Fruit fly (Drosophila melanogaster) whole organism, embryonic: ENCODE measurements around the gene siz.

Experiments used
- Aef1 ChIP-seq: fragments of 200-800 bp; sonication (Bioruptor generic); IDR thresholded peaks from 3 replicates; pipeline ENCODE4 v1.3.6; 2022; ENCODE audit warnings: missing biosample characterization, missing genetic modification characterization
- CG10267 ChIP-seq: fragments of 200-800 bp; sonication (Bioruptor generic); optimal IDR thresholded peaks from 2 replicates; lab custom pipeline; 2018; ENCODE audit warnings: missing biosample characterization, mild to moderate bottlenecking, missing genetic modification characterization, moderate library complexity
- CG13624 ChIP-seq: fragments of 200-800 bp; sonication (Bioruptor generic); optimal IDR thresholded peaks from 2 replicates; lab custom pipeline; 2016; ENCODE audit warnings: missing biosample characterization, missing genetic modification characterization
- CG15479 ChIP-seq: fragments of 200-800 bp; sonication (Bioruptor generic); optimal IDR thresholded peaks from 3 replicates; lab custom pipeline; 2019; ENCODE audit warnings: missing biosample characterization, mild to moderate bottlenecking, missing genetic modification characterization, moderate library complexity
- CG16779 ChIP-seq: fragments of 200-800 bp; sonication (Bioruptor generic); IDR thresholded peaks from 2 replicates; pipeline ENCODE4 v1.3.6; 2022; ENCODE audit warnings: missing biosample characterization, missing genetic modification characterization
- CG1832 ChIP-seq: fragments of 200-800 bp; sonication (Bioruptor generic); optimal IDR thresholded peaks from 2 replicates; lab custom pipeline; 2017; ENCODE audit warnings: missing biosample characterization, mild to moderate bottlenecking, missing genetic modification characterization, inconsistent platforms
- CG18476 ChIP-seq: fragments of 200-800 bp; sonication (Bioruptor generic); optimal IDR thresholded peaks from 2 replicates; lab custom pipeline; 2016; ENCODE audit warnings: missing biosample characterization, mild to moderate bottlenecking, missing genetic modification characterization
- CG18599 ChIP-seq: fragments of 200-800 bp; sonication (Bioruptor generic); optimal IDR thresholded peaks from 3 replicates; lab custom pipeline; 2017; ENCODE audit warnings: missing biosample characterization, missing genetic modification characterization, mild to moderate bottlenecking, moderate library complexity, missing genetic modification reagents
- CG2120 ChIP-seq: fragments of 200-800 bp; sonication (Bioruptor generic); optimal IDR thresholded peaks from 3 replicates; lab custom pipeline; 2016; ENCODE audit warnings: missing biosample characterization, missing genetic modification characterization
- CG2678 ChIP-seq: fragments of 200-800 bp; sonication (Bioruptor generic); optimal IDR thresholded peaks from 3 replicates; lab custom pipeline; 2019; ENCODE audit warnings: missing biosample characterization, mild to moderate bottlenecking, missing genetic modification characterization, moderate library complexity
- CG2712 ChIP-seq: fragments of 200-800 bp; optimal IDR thresholded peaks from 3 replicates; lab custom pipeline; 2019; ENCODE audit warnings: missing biosample characterization, mild to moderate bottlenecking, missing genetic modification characterization, moderate library complexity
- CG32532 ChIP-seq: fragments of 200-800 bp; sonication (Bioruptor generic); IDR thresholded peaks from 2 replicates; pipeline ENCODE4 v1.3.6; 2022; ENCODE audit warnings: missing biosample characterization, missing genetic modification characterization
- CG4328 ChIP-seq: fragments of 200-800 bp; sonication (Bioruptor generic); optimal IDR thresholded peaks from 3 replicates; lab custom pipeline; 2017; ENCODE audit warnings: missing biosample characterization, missing genetic modification reagents, missing genetic modification characterization
- CG7839 ChIP-seq: fragments of 200-800 bp; sonication (Bioruptor generic); optimal IDR thresholded peaks from 3 replicates; lab custom pipeline; 2018; ENCODE audit warnings: missing biosample characterization, mild to moderate bottlenecking, missing genetic modification characterization, moderate library complexity
- CG8281 ChIP-seq: fragments of 200-800 bp; sonication (Bioruptor generic); optimal IDR thresholded peaks from 2 replicates; lab custom pipeline; 2018; ENCODE audit warnings: missing biosample characterization, mild to moderate bottlenecking, missing genetic modification characterization, moderate library complexity
- CG8290 ChIP-seq, 3 experiments: fragments of 200-800 bp; sonication (Bioruptor generic); optimal IDR thresholded peaks; 2 replicates each; lab custom pipeline; 2016 to 2019; ENCODE audit warnings: missing biosample characterization in 3 of 3, missing genetic modification characterization in 3 of 3, mild to moderate bottlenecking in 2 of 3, moderate library complexity in 1 of 3
- D19B ChIP-seq: fragments of 200-800 bp; sonication (Bioruptor generic); optimal IDR thresholded peaks from 2 replicates; lab custom pipeline; 2017; ENCODE audit warnings: missing biosample characterization, mild to moderate bottlenecking, missing genetic modification characterization
- Dbx ChIP-seq: fragments of 200-800 bp; sonication (Bioruptor generic); IDR thresholded peaks from 3 replicates; pipeline ENCODE4 v1.3.6; 2022; ENCODE audit warnings: missing biosample characterization, missing genetic modification characterization
- Dll ChIP-seq: fragments of 200-800 bp; sonication (Bioruptor generic); IDR thresholded peaks from 4 replicates; pipeline ENCODE4 v1.3.6; 2022; ENCODE audit warnings: missing biosample characterization, missing genetic modification characterization; ENCODE audit not compliant: partially characterized antibody
- Doc3 ChIP-seq: fragments of 200-800 bp; sonication (Bioruptor generic); IDR thresholded peaks from 3 replicates; pipeline ENCODE4 v1.3.6; 2022; ENCODE audit warnings: missing biosample characterization, missing genetic modification characterization; ENCODE audit not compliant: partially characterized antibody
- Eip74EF ChIP-seq, 2 experiments: fragments of 200-800 bp in 1 of 2; fragments of >200 bp in 1 of 2; sonication (Bioruptor generic) in 1 of 2; optimal IDR thresholded peaks; 2 replicates each; lab custom pipeline; 2017 to 2019; ENCODE audit warnings: missing biosample characterization in 2 of 2, missing genetic modification characterization in 2 of 2, mild to moderate bottlenecking in 1 of 2, moderate library complexity in 1 of 2
- Hr3 ChIP-seq: fragments of 200-800 bp; sonication (Bioruptor generic); optimal IDR thresholded peaks from 3 replicates; lab custom pipeline; 2016; ENCODE audit warnings: missing biosample characterization, missing genetic modification characterization
- Meics ChIP-seq: fragments of 200-800 bp; sonication (Bioruptor generic); optimal IDR thresholded peaks from 2 replicates; lab custom pipeline; 2017; ENCODE audit warnings: missing biosample characterization, mild to moderate bottlenecking, missing genetic modification characterization
- NC2β ChIP-seq: fragments of 200-800 bp; sonication (Bioruptor generic); optimal IDR thresholded peaks from 2 replicates; lab custom pipeline; 2016; ENCODE audit warnings: missing biosample characterization, missing genetic modification characterization
- Opbp ChIP-seq: fragments of 200-800 bp; sonication (Bioruptor generic); IDR thresholded peaks from 3 replicates; pipeline ENCODE4 v1.3.6; 2022; ENCODE audit warnings: missing biosample characterization, missing genetic modification characterization; ENCODE audit not compliant: partially characterized antibody
- Optix ChIP-seq: fragments of 200-800 bp; sonication (Bioruptor generic); IDR thresholded peaks from 3 replicates; pipeline ENCODE4 v1.3.6; 2022; ENCODE audit warnings: missing biosample characterization, missing genetic modification characterization
- Side ChIP-seq: fragments of 200-800 bp; sonication (Bioruptor generic); optimal IDR thresholded peaks from 2 replicates; lab custom pipeline; 2016; ENCODE audit warnings: missing biosample characterization, missing genetic modification characterization
- Xrp1 ChIP-seq: fragments of 200-800 bp; sonication (Bioruptor generic); IDR thresholded peaks from 2 replicates; pipeline ENCODE4 v1.3.6; 2022; ENCODE audit warnings: missing biosample characterization, missing genetic modification characterization
- aop ChIP-seq: fragments of 200-800 bp; sonication (Bioruptor generic); IDR thresholded peaks from 2 replicates; pipeline ENCODE4 v1.3.6; 2022; ENCODE audit warnings: missing biosample characterization, missing genetic modification characterization
- cas ChIP-seq: fragments of 200-800 bp; sonication (Bioruptor generic); IDR thresholded peaks from 2 replicates; pipeline ENCODE4 v1.3.6; 2022; ENCODE audit warnings: missing biosample characterization, missing genetic modification characterization
- chm ChIP-seq: fragments of 200-800 bp; sonication (Bioruptor generic); IDR thresholded peaks from 2 replicates; pipeline ENCODE4 v1.3.6; 2022; ENCODE audit warnings: missing biosample characterization, missing genetic modification characterization
- dmrt99B ChIP-seq: fragments of 200-800 bp; sonication (Bioruptor generic); optimal IDR thresholded peaks from 2 replicates; lab custom pipeline; 2018; ENCODE audit warnings: missing biosample characterization, mild to moderate bottlenecking, missing genetic modification characterization, moderate library complexity
- gfzf ChIP-seq: fragments of 200-800 bp; sonication (Bioruptor generic); optimal IDR thresholded peaks from 2 replicates; lab custom pipeline; 2016; ENCODE audit warnings: missing biosample characterization, mild to moderate bottlenecking, missing genetic modification characterization, moderate library complexity
- grau ChIP-seq: fragments of 200-800 bp; optimal IDR thresholded peaks from 3 replicates; lab custom pipeline; 2019; ENCODE audit warnings: missing biosample characterization, mild to moderate bottlenecking, missing genetic modification characterization, moderate library complexity
- insv ChIP-seq, 2 experiments: fragments of 200-800 bp; sonication (Bioruptor generic); optimal IDR thresholded peaks; 3 replicates each; lab custom pipeline; 2016 to 2018; ENCODE audit warnings: missing biosample characterization in 2 of 2, missing genetic modification characterization in 2 of 2
- kah ChIP-seq: fragments of 200-800 bp; sonication (Bioruptor generic); optimal IDR thresholded peaks from 2 replicates; lab custom pipeline; 2018; ENCODE audit warnings: missing biosample characterization, mild to moderate bottlenecking, missing genetic modification characterization
- nom ChIP-seq: fragments of 200-800 bp; sonication (Bioruptor generic); optimal IDR thresholded peaks from 2 replicates; lab custom pipeline; 2017; ENCODE audit warnings: missing biosample characterization, missing genetic modification characterization, mild to moderate bottlenecking, moderate library complexity, missing genetic modification reagents
- org-1 ChIP-seq: fragments of 200-800 bp; sonication (Bioruptor generic); optimal IDR thresholded peaks from 2 replicates; lab custom pipeline; 2017; ENCODE audit warnings: missing biosample characterization, missing genetic modification characterization
- otp ChIP-seq: fragments of 200-800 bp; sonication (Bioruptor generic); IDR thresholded peaks from 3 replicates; pipeline ENCODE4, ENCODE4 v1.3.6; 2022; ENCODE audit warnings: missing biosample characterization, missing genetic modification characterization
- psq ChIP-seq: fragments of 200-800 bp; sonication (Bioruptor generic); optimal IDR thresholded peaks from 2 replicates; lab custom pipeline; 2017; ENCODE audit warnings: missing biosample characterization, missing genetic modification characterization
- ranshi ChIP-seq: fragments of 200-800 bp; sonication (Bioruptor generic); IDR thresholded peaks from 2 replicates; pipeline ENCODE4 v1.3.6; 2022; ENCODE audit warnings: missing biosample characterization, missing genetic modification characterization
- row ChIP-seq: fragments of 200-800 bp; sonication (Bioruptor generic); IDR thresholded peaks from 3 replicates; pipeline ENCODE4 v1.3.6; 2022; ENCODE audit warnings: missing biosample characterization, missing genetic modification characterization
- sens ChIP-seq: fragments of 200-800 bp; sonication (Bioruptor generic); peaks from one replicate; lab custom pipeline; 2016; ENCODE audit warnings: missing biosample characterization, missing genetic modification characterization
- sob ChIP-seq: fragments of 200-800 bp; sonication (Bioruptor generic); IDR thresholded peaks from 2 replicates; pipeline ENCODE4 v1.3.6; 2022; ENCODE audit warnings: missing biosample characterization, missing genetic modification characterization
- tna ChIP-seq: fragments of 200-800 bp; sonication (Bioruptor generic); IDR thresholded peaks from 2 replicates; pipeline ENCODE4 v1.3.6; 2022; ENCODE audit warnings: missing biosample characterization, missing genetic modification characterization; ENCODE audit not compliant: partially characterized antibody
- toy ChIP-seq: fragments of 200-800 bp; sonication (Bioruptor generic); IDR thresholded peaks from 2 replicates; pipeline ENCODE4 v1.3.6; 2022; ENCODE audit warnings: missing biosample characterization, missing genetic modification characterization
- z ChIP-seq: fragments of 200-800 bp; sonication (Bioruptor generic); IDR thresholded peaks from 3 replicates; pipeline ENCODE4 v1.3.6; 2022; ENCODE audit warnings: missing biosample characterization, missing genetic modification characterization

siz gene

dm6 chr3L:21026025-21026916, 8.1 kb upstream of the siz start (continued):
- peak; percentile 53; the same call in 1 of the 2 replicates for TF ChIP-seq CG32532 (GFP tag; lab: Robert Waterston, UW)
- peak; percentile 47 for TF ChIP-seq CG18599
- no peak for TF ChIP-seq Hr3 (GFP tag; lab: Kevin White, UChicago)
- peak; percentile 88 for TF ChIP-seq z (GFP tag; lab: Robert Waterston, UW)
- no peak for TF ChIP-seq toy (GFP tag; lab: Robert Waterston, UW)
- TF ChIP-seq CG10267 (tag; lab: Kevin White, UChicago): peak; percentile 82
- TF ChIP-seq ranshi (GFP tag; lab: Robert Waterston, UW): peak; percentile 16; the same call in 1 of the 2 replicates
- no peak for TF ChIP-seq Side (GFP tag; lab: Kevin White, UChicago)
- TF ChIP-seq D19B: peak; percentile 16
- TF ChIP-seq NC2β: peak; percentile 54
- TF ChIP-seq Dll (GFP tag; lab: Robert Waterston, UW): peak; percentile 53; the same call in 3 of the 4 replicates
- peak in 1 of 2 experiments; percentile 46 for TF ChIP-seq Eip74EF (GFP tag; optimal IDR thresholded peaks at IDR 0.05; lab: Kevin White, UChicago)
- TF ChIP-seq CG7839 (tag; lab: Kevin White, UChicago): peak; percentile 32
- no peak; the same call in 2 of the 3 replicates for TF ChIP-seq Aef1 (GFP tag; lab: Robert Waterston, UW)
- 0 out of 2 replicates have a peak, but pooled peaks have one; percentile 4 for TF ChIP-seq Xrp1 (GFP tag; lab: Robert Waterston, UW)
- TF ChIP-seq aop: no peak
- TF ChIP-seq chm (GFP tag; lab: Robert Waterston, UW): peak; percentile 49
- TF ChIP-seq grau (tag; lab: Kevin White, UChicago): peak; percentile 20
- TF ChIP-seq psq (GFP tag; lab: Kevin White, UChicago): peak; percentile 77
- TF ChIP-seq CG8281: no peak
- TF ChIP-seq Opbp (GFP tag; lab: Robert Waterston, UW): peak; percentile 9; the same call in 1 of the 3 replicates
- TF ChIP-seq CG2712 (tag; lab: Kevin White, UChicago): peak; percentile 3
- TF ChIP-seq CG2120 (GFP tag; lab: Kevin White, UChicago): peak; percentile 17
- no peak for TF ChIP-seq CG16779 (GFP tag; lab: Robert Waterston, UW)
- no peak for TF ChIP-seq org-1 (GFP tag; lab: Kevin White, UChicago)
- peak; percentile 77 for TF ChIP-seq CG1832
- no peak for TF ChIP-seq CG8290 (GFP tag; optimal IDR thresholded peaks at IDR 0.05; lab: Kevin White, UChicago)
- TF ChIP-seq CG8290 (tag; optimal IDR thresholded peaks at IDR 0.05; lab: Kevin White, UChicago): peak in 1 of 2 experiments; percentile 64
- no peak for TF ChIP-seq insv (GFP tag; optimal IDR thresholded peaks at IDR 0.05; lab: Kevin White, UChicago)
- TF ChIP-seq CG4328: no peak
- peak; percentile 53 for TF ChIP-seq sens
- peak; percentile 5 for TF ChIP-seq gfzf (GFP tag; lab: Kevin White, UChicago)
- TF ChIP-seq cas (GFP tag; lab: Robert Waterston, UW): no peak
- TF ChIP-seq dmrt99B (tag; lab: Kevin White, UChicago): peak; percentile 26
- TF ChIP-seq CG18476 (GFP tag; lab: Kevin White, UChicago): peak; percentile 1
- TF ChIP-seq Meics (GFP tag; lab: Kevin White, UChicago): peak; percentile 32
- peak; percentile 35; the same call in 1 of the 3 replicates for TF ChIP-seq otp
- 0 out of 3 replicates have a peak, but pooled peaks have one; percentile 22 for TF ChIP-seq Optix (GFP tag; lab: Robert Waterston, UW)
- peak; percentile 26; the same call in 1 of the 3 replicates for TF ChIP-seq Dbx (GFP tag; lab: Robert Waterston, UW)
- peak; percentile 31 for TF ChIP-seq CG2678 (tag; lab: Kevin White, UChicago)
- TF ChIP-seq sob (GFP tag; lab: Robert Waterston, UW): 0 out of 2 replicates have a peak, but pooled peaks have one; percentile 5
- TF ChIP-seq tna (GFP tag; lab: Robert Waterston, UW): peak; percentile 39; the same call in 1 of the 2 replicates
- peak; percentile 65 for TF ChIP-seq kah
- TF ChIP-seq nom (GFP tag; lab: Kevin White, UChicago): peak; percentile 53
- peak; percentile 50 for TF ChIP-seq CG15479 (GFP tag; lab: Kevin White, UChicago)
- TF ChIP-seq CG13624 (GFP tag; lab: Kevin White, UChicago): no peak
- peak; percentile 36; the same call in 1 of the 3 replicates for TF ChIP-seq row
- peak; percentile 30; the same call in 1 of the 3 replicates for TF ChIP-seq Doc3 (GFP tag; lab: Robert Waterston, UW)
